Fruit fly (Drosophila melanogaster) whole organism, adult: ENCODE data around the gene CG14073.

Experiments
- CG12768 ChIP-seq: fragments of 200-800 bp; sonication (Bioruptor generic); optimal IDR thresholded peaks from 2 replicates; lab custom pipeline; 2017; ENCODE audit warnings: missing biosample characterization, missing genetic modification characterization, mild to moderate bottlenecking, moderate library complexity, missing genetic modification reagents
- Clk ChIP-seq: fragments of 200-800 bp; sonication (Bioruptor generic); optimal IDR thresholded peaks from 2 replicates; lab custom pipeline; 2017; ENCODE audit warnings: missing biosample characterization, missing genetic modification characterization
- Crg-1 ChIP-seq: fragments of 200-800 bp; sonication (Bioruptor generic); optimal IDR thresholded peaks from 2 replicates; lab custom pipeline; 2016; ENCODE audit warnings: missing biosample characterization, missing genetic modification characterization
- Hr96 ChIP-seq: fragments of 200-800 bp; sonication (Bioruptor generic); optimal IDR thresholded peaks from 2 replicates; lab custom pipeline; 2016; ENCODE audit warnings: missing biosample characterization, missing genetic modification characterization
- Mnt ChIP-seq: fragments of 200-800 bp; sonication (Bioruptor generic); optimal IDR thresholded peaks from 2 replicates; lab custom pipeline; 2016; ENCODE audit warnings: missing biosample characterization, mild to moderate bottlenecking, missing genetic modification characterization
- bab1 ChIP-seq: fragments of 200-800 bp; sonication (Bioruptor generic); optimal IDR thresholded peaks from 3 replicates; lab custom pipeline; 2019; ENCODE audit warnings: missing biosample characterization, mild to moderate bottlenecking, missing genetic modification characterization, moderate library complexity
- kay ChIP-seq: fragments of 200-800 bp; sonication (Bioruptor generic); peaks from one replicate; lab custom pipeline; 2016; ENCODE audit warnings: missing biosample characterization, missing genetic modification characterization, borderline replicate concordance
- pad ChIP-seq: fragments of 200-800 bp; sonication (Bioruptor generic); optimal IDR thresholded peaks from 3 replicates; lab custom pipeline; 2017; ENCODE audit warnings: missing biosample characterization, missing genetic modification characterization, mild to moderate bottlenecking, moderate library complexity, missing genetic modification reagents
- tj ChIP-seq: fragments of 200-800 bp; sonication (Bioruptor generic); optimal IDR thresholded peaks from 3 replicates; lab custom pipeline; 2017; ENCODE audit warnings: missing biosample characterization, mild to moderate bottlenecking, missing genetic modification characterization, moderate library complexity
- toe ChIP-seq: fragments of 200-800 bp; sonication (Bioruptor generic); optimal IDR thresholded peaks from 2 replicates; lab custom pipeline; 2016; ENCODE audit warnings: missing biosample characterization, missing genetic modification characterization

DNA sequence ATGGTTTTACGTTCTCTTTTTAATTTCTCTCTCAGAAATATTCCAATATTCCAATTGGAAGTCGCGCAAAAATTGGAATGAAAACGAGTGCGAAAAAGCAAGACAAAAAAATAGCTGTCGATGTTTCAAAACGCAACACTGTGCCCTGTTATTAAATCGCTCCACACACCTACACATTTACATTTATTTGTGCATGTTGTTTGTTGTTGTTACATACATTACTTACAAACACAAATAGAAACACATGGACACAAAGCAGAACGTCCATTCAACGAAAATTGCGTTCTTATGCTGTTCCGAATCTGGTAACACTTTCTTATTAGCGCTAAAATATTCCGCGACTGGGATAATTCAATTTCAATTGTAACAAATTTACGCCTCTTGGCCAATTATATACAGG is 20.8 kb upstream of the CG14073 start:
- no peak for TF ChIP-seq toe (GFP tag; lab: Kevin White, UChicago)
- TF ChIP-seq CG12768 (GFP tag; lab: Kevin White, UChicago), result no peak
- TF ChIP-seq pad, result peak; percentile 0
- no peak for TF ChIP-seq Clk
- no peak for TF ChIP-seq Hr96 (GFP tag; lab: Kevin White, UChicago)
- TF ChIP-seq Mnt (GFP tag; lab: Kevin White, UChicago), result no peak
- peak; percentile 35 for TF ChIP-seq tj (GFP tag; lab: Kevin White, UChicago)
- peak; percentile 2 for TF ChIP-seq bab1
- TF ChIP-seq Crg-1, result no peak
- TF ChIP-seq kay, result peak; percentile 66
